Worm (Caenorhabditis elegans): Measurements from ENCODE around the gene F52E1.14.

The F52E1.14 gene

DNA sequence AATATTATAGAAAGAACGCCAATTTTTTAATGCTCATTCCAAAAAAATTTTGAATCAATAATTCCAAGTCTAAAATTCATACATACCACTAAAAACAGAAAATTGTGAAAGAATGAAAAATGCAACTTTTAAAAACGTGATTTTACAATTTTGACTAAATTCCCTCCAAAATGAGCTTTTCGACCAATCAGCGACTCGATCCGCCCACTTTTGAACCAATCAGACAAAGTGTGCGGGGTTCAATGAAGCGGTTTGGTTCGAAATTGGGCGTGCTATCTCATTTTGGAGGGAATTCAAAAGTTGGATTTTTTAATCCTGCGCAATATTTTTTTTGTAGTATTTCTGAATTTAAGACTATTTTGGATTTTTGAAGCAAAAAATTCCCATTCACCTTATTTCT, 33.5 kb downstream of the F52E1.14 start:
- TF ChIP-seq tra-4 (tag; optimal IDR thresholded peaks at IDR 0.05) (no peak), scrt-1 (GFP tag; IDR thresholded peaks at IDR 0.05) (no peak), aly-1 (tag; optimal IDR thresholded peaks at IDR 0.05) (no peak), tbx-37 (GFP tag; conservative IDR thresholded peaks at IDR 0.05) (no peak), hmbx-1 (tag; optimal IDR thresholded peaks at IDR 0.05) (no peak), ceh-13 (GFP tag; optimal IDR thresholded peaks at IDR 0.05) (no peak), B0310.2 (tag; optimal IDR thresholded peaks at IDR 0.05) (no peak), hnd-1 (tag; optimal IDR thresholded peaks at IDR 0.05) (no peak), tbx-11 (GFP tag; IDR thresholded peaks at IDR 0.05) (no peak), ets-7 (tag; optimal IDR thresholded peaks at IDR 0.05) (no peak), flt-1 (GFP tag; IDR thresholded peaks at IDR 0.05) (no peak), hmg-4 (GFP tag; optimal IDR thresholded peaks at IDR 0.05) (no peak), ceh-36 (tag; optimal IDR thresholded peaks at IDR 0.05) (no peak), pes-1 (GFP tag; IDR thresholded peaks at IDR 0.05) (no peak)

DNA sequence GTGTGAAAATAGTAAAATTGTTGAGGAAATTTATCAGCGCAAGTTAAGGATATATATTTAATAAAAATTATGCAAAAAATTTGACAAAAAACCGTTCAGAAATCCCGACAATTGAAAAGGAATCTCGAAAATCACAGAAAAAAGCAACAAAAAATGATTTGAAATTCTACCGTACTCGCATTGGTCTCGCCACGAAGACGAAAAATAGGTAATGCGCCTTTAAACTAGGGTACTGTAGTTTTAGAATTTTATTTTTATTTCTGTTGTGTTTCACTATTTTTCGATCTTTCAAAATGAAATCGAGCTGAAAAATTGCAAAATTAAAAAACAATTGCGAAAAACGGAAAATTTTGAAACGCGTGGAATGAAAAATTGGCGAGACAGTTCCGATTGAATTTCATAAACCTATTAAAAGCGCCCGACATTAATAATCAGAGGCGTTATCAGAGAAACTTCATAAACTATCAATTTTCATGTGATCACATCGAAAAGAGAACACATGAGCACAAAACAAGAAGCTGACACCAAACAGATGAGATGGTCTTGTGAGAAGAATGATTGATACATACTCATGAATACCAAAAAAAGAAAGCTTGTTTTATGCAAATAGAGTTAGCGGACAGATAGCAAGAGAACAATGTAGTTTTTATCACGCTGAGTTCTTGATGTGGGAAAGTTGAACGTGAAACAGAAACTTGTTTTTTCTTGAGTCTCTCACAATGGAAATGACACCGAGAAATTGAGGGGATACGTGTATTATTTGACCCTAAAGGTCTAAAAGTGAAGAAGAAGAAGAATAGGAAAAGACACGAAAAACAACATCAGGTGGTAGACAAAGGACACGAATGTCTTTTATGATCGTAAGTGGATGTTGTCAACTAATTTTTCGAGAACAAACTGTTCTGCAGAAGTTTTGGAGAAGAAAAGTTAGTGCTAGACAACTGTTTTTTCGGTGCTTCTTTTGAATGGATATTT, 41.4 kb downstream of the F52E1.14 start:
- TF ChIP-seq ama-1 (optimal IDR thresholded peaks at IDR 0.05) (no peak), tbx-11 (GFP tag; IDR thresholded peaks at IDR 0.05) (no peak), tbx-37 (GFP tag; conservative IDR thresholded peaks at IDR 0.05) (no peak), ets-7 (tag; optimal IDR thresholded peaks at IDR 0.05) (no peak), tra-4 (tag; optimal IDR thresholded peaks at IDR 0.05) (no peak), B0310.2 (tag; optimal IDR thresholded peaks at IDR 0.05) (no peak), F13C5.2 (tag; optimal IDR thresholded peaks at IDR 0.05) (no peak), hmbx-1 (tag; optimal IDR thresholded peaks at IDR 0.05) (no peak), pes-1 (GFP tag; IDR thresholded peaks at IDR 0.05) (no peak), flt-1 (GFP tag; IDR thresholded peaks at IDR 0.05) (no peak), hnd-1 (tag; optimal IDR thresholded peaks at IDR 0.05) (no peak), ceh-13 (GFP tag; optimal IDR thresholded peaks at IDR 0.05) (no peak), sea-1 (GFP tag; conservative IDR thresholded peaks at IDR 0.05) (no peak)

ce11 chrV:8426210-8426609, 42.5 kb downstream of the F52E1.14 start:
- TF ChIP-seq tbx-37 (GFP tag; conservative IDR thresholded peaks at IDR 0.05), result no peak
- no peak for TF ChIP-seq scrt-1 (GFP tag; IDR thresholded peaks at IDR 0.05)
- TF ChIP-seq tra-4 (tag; optimal IDR thresholded peaks at IDR 0.05), result no peak
- no peak for TF ChIP-seq flt-1 (GFP tag; IDR thresholded peaks at IDR 0.05)
- no peak for TF ChIP-seq hmbx-1 (tag; optimal IDR thresholded peaks at IDR 0.05)
- no peak for TF ChIP-seq sea-1 (GFP tag; conservative IDR thresholded peaks at IDR 0.05)
- no peak for TF ChIP-seq tbx-11 (GFP tag; IDR thresholded peaks at IDR 0.05)
- TF ChIP-seq aly-1 (tag; optimal IDR thresholded peaks at IDR 0.05), result no peak
- TF ChIP-seq ceh-36 (tag; optimal IDR thresholded peaks at IDR 0.05), result no peak
- TF ChIP-seq B0310.2 (tag; optimal IDR thresholded peaks at IDR 0.05), result no peak
- no peak for TF ChIP-seq ets-7 (tag; optimal IDR thresholded peaks at IDR 0.05)

DNA sequence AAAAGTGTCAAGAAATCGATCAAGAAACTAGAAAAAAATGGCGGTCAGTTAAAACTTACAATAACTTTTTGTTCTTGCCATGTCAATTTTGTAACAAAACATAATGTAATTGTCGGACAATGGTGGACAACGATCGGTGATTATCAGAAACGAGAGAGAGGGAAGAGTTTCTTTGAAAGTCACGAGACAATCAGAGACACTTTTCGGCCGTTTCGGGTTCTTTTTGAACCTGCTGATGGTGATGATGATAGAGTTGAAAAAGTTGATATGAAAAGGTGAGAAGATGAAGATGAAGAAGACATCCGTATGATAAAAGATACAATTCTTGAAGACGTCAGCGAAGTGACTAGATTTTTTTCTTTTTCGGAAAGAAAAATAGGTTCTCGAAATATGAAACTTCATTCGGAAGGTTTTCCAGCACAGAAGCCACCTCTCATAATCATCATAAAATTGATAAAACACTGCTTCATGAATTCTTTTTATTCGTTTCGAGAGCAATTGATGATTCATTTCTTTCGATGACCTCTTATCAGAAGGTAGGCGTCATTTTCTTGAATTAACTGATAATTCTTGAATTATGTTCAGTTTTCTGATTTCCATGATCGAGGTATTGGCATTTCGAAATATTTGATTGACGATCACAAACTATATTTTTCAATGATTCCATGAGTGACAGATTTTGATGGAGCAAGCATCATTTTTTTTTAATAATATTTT, 43.2 kb downstream of the F52E1.14 start:
- TF ChIP-seq scrt-1 (GFP tag; IDR thresholded peaks at IDR 0.05), result no peak
- no peak for TF ChIP-seq tbx-37 (GFP tag; conservative IDR thresholded peaks at IDR 0.05)
- no peak for TF ChIP-seq sea-1 (GFP tag; conservative IDR thresholded peaks at IDR 0.05)
- TF ChIP-seq tbx-11 (GFP tag; IDR thresholded peaks at IDR 0.05), result no peak
- no peak for TF ChIP-seq tra-4 (tag; optimal IDR thresholded peaks at IDR 0.05)
- TF ChIP-seq hmbx-1 (tag; optimal IDR thresholded peaks at IDR 0.05), result no peak
- no peak for TF ChIP-seq aly-1 (tag; optimal IDR thresholded peaks at IDR 0.05)
- no peak for TF ChIP-seq F13C5.2 (tag; optimal IDR thresholded peaks at IDR 0.05)
- TF ChIP-seq ama-1 (optimal IDR thresholded peaks at IDR 0.05), result no peak
- TF ChIP-seq pes-1 (GFP tag; IDR thresholded peaks at IDR 0.05), result no peak
- no peak for TF ChIP-seq hnd-1 (tag; optimal IDR thresholded peaks at IDR 0.05)
- no peak for TF ChIP-seq ets-7 (tag; optimal IDR thresholded peaks at IDR 0.05)
- TF ChIP-seq ceh-36 (tag; optimal IDR thresholded peaks at IDR 0.05), result no peak
- no peak for TF ChIP-seq ceh-13 (GFP tag; optimal IDR thresholded peaks at IDR 0.05)

- TF ChIP-seq ceh-13 (GFP tag; optimal IDR thresholded peaks at IDR 0.05) (no peak), sea-1 (GFP tag; conservative IDR thresholded peaks at IDR 0.05) (no peak)
These were observed 45.1 kb downstream of the F52E1.14 start for ce11 chrV:8428585-8429414.

- TF ChIP-seq sea-1 (GFP tag; conservative IDR thresholded peaks at IDR 0.05), result peak; percentile 80
- peak; percentile 86 for TF ChIP-seq pes-1 (GFP tag; IDR thresholded peaks at IDR 0.05)
- peak; percentile 75 for TF ChIP-seq tbx-11 (GFP tag; IDR thresholded peaks at IDR 0.05)
- peak; percentile 84 for TF ChIP-seq scrt-1 (GFP tag; IDR thresholded peaks at IDR 0.05)
- TF ChIP-seq flt-1 (GFP tag; IDR thresholded peaks at IDR 0.05), result peak; percentile 80
- TF ChIP-seq tbx-37 (GFP tag; conservative IDR thresholded peaks at IDR 0.05), result peak; percentile 60
These were observed 47.6 kb downstream of the F52E1.14 start for ce11 chrV:8431295-8431694.

DNA sequence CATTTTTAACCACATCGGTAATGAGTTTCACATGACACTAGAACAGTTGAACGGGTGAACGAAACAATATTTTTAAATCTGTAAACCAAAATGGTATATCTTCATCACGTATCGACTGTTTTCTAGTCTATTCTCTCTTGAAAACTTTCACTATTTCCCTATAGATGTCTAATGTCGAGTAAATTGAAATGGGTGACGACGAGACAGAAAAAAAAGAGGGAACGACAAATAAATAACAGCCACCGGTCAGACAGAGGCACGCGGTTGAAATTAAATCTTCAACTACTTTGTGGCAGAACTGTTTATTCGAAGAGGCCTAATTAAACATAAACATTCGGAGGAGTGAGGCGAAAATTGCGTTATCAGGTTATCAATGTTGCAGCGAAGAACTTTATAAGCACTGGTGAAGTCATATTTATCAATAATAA, 50.7 kb downstream of the F52E1.14 start:
- TF ChIP-seq pes-1 (GFP tag; IDR thresholded peaks at IDR 0.05), result no peak
- no peak for TF ChIP-seq B0310.2 (tag; optimal IDR thresholded peaks at IDR 0.05)
- no peak for TF ChIP-seq aly-1 (tag; optimal IDR thresholded peaks at IDR 0.05)
- no peak for TF ChIP-seq flt-1 (GFP tag; IDR thresholded peaks at IDR 0.05)
- TF ChIP-seq ceh-36 (tag; optimal IDR thresholded peaks at IDR 0.05), result no peak
- TF ChIP-seq tbx-37 (GFP tag; conservative IDR thresholded peaks at IDR 0.05), result no peak
- TF ChIP-seq tbx-11 (GFP tag; IDR thresholded peaks at IDR 0.05), result no peak
- no peak for TF ChIP-seq hnd-1 (tag; optimal IDR thresholded peaks at IDR 0.05)
- TF ChIP-seq ets-7 (tag; optimal IDR thresholded peaks at IDR 0.05), result no peak
- TF ChIP-seq hmbx-1 (tag; optimal IDR thresholded peaks at IDR 0.05), result no peak
- no peak for TF ChIP-seq ama-1 (optimal IDR thresholded peaks at IDR 0.05)
- no peak for TF ChIP-seq hmg-4 (GFP tag; optimal IDR thresholded peaks at IDR 0.05)
- no peak for TF ChIP-seq sea-1 (GFP tag; conservative IDR thresholded peaks at IDR 0.05)
- no peak for TF ChIP-seq tra-4 (tag; optimal IDR thresholded peaks at IDR 0.05)
